Worm (Caenorhabditis elegans): ENCODE results near the gene atl-1.

DNA sequence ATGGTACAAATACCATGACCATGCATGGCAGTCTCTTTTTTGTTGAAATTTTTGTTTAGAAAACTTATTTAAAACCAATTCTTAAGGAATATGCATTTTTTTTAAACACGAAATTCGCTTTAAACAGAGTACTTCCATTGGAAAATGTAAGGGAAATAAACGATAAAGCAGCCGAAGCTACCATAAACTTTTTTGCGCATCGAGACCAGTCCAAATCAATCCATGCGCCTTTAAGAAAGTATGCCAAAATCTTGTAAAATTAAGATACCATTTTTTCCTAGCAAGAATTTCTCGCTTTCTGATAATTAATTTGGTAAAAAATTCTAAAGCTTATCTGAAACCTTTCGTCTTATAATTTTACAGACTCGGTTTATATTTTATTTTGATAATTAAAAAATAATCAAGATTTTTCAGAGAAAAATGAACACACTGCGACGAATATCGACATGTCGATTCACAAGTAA is 47.3 kb upstream of the atl-1 start, which contains the start of gene ZK287.7:
- no peak for TF ChIP-seq ama-1 (optimal IDR thresholded peaks at IDR 0.05)
- no peak for TF ChIP-seq nhr-11 (tag; optimal IDR thresholded peaks at IDR 0.05)

Data from whole organism, L1 larva.